Worm (Caenorhabditis elegans) whole organism, L3 larva: ENCODE data around the gene dyf-18.

Experiments used
- R02D3.7 ChIP-seq: fragments of 150-350 bp; optimal IDR thresholded peaks from 2 replicates; lab custom pipeline; 2014; ENCODE audit warnings: missing biosample characterization, missing genetic modification characterization
- ZK546.5 ChIP-seq: sonication (generic microtip); optimal IDR thresholded peaks from 2 replicates; lab custom pipeline; 2017; ENCODE audit warnings: missing biosample characterization, missing genetic modification characterization
- aly-2 ChIP-seq: fragments of 150-350 bp; optimal IDR thresholded peaks from 2 replicates; lab custom pipeline; 2014; ENCODE audit warnings: missing biosample characterization, missing genetic modification characterization
- ama-1 ChIP-seq: fragments of 150-350 bp; optimal IDR thresholded peaks from 2 replicates; lab custom pipeline; 2018
- ceh-16 ChIP-seq: sonication (generic microtip); optimal IDR thresholded peaks from 2 replicates; lab custom pipeline; 2017; ENCODE audit warnings: missing biosample characterization, missing genetic modification characterization
- ceh-28 ChIP-seq: fragments of 150-350 bp; optimal IDR thresholded peaks from 2 replicates; lab custom pipeline; 2014; ENCODE audit warnings: missing biosample characterization, missing genetic modification reagents, missing genetic modification characterization
- ceh-82 ChIP-seq: fragments of 150-350 bp; optimal IDR thresholded peaks from 2 replicates; lab custom pipeline; 2014; ENCODE audit warnings: missing biosample characterization, missing genetic modification characterization
- ceh-9 ChIP-seq: sonication (generic microtip); optimal IDR thresholded peaks from 2 replicates; lab custom pipeline; 2018; ENCODE audit warnings: missing biosample characterization, missing genetic modification characterization
- daf-12 ChIP-seq: fragments of 150-350 bp; optimal IDR thresholded peaks from 2 replicates; lab custom pipeline; 2014; ENCODE audit warnings: missing biosample characterization, missing genetic modification reagents, missing genetic modification characterization
- egl-27 ChIP-seq: sonication (generic microtip); optimal IDR thresholded peaks from 4 replicates; lab custom pipeline; 2017; ENCODE audit warnings: missing biosample characterization, missing genetic modification reagents, missing genetic modification characterization
- egl-5 ChIP-seq: fragments of 150-350 bp; optimal IDR thresholded peaks from 2 replicates; lab custom pipeline; 2017; ENCODE audit warnings: missing biosample characterization, missing genetic modification reagents, missing genetic modification characterization, inconsistent platforms
- elt-1 ChIP-seq: fragments of 150-350 bp; optimal IDR thresholded peaks from 2 replicates; lab custom pipeline; 2014; ENCODE audit warnings: missing biosample characterization, missing genetic modification characterization
- elt-2 ChIP-seq: sonication (generic microtip); optimal IDR thresholded peaks from 2 replicates; lab custom pipeline; 2016; ENCODE audit warnings: missing genetic modification reagents, mild to moderate bottlenecking, missing genetic modification characterization, missing compliant biosample characterization
- elt-3 ChIP-seq, 3 experiments: fragments of 150-350 bp in 1 of 3; sonication (generic microtip) in 2 of 3; optimal IDR thresholded peaks; 2 replicates in 2 of 3; 4 replicates in 1 of 3; lab custom pipeline; 2014 to 2017; ENCODE audit warnings: missing biosample characterization in 3 of 3, missing genetic modification characterization in 3 of 3
- eor-1 ChIP-seq, 2 experiments: fragments of 150-350 bp; optimal IDR thresholded peaks; 2 replicates each; lab custom pipeline; 2014 to 2018; ENCODE audit warnings: missing biosample characterization in 2 of 2, missing genetic modification characterization in 2 of 2
- fkh-10 ChIP-seq: sonication (generic microtip); optimal IDR thresholded peaks from 2 replicates; lab custom pipeline; 2017; ENCODE audit warnings: missing biosample characterization, missing genetic modification reagents, missing genetic modification characterization
- fkh-2 ChIP-seq: fragments of 150-350 bp; optimal IDR thresholded peaks from 2 replicates; lab custom pipeline; 2014; ENCODE audit warnings: missing biosample characterization, missing genetic modification reagents, missing genetic modification characterization
- fos-1 ChIP-seq: fragments of 150-350 bp; optimal IDR thresholded peaks from 2 replicates; lab custom pipeline; 2014; ENCODE audit warnings: missing biosample characterization, missing genetic modification characterization
- hmg-11 ChIP-seq: sonication (generic microtip); optimal IDR thresholded peaks from 2 replicates; lab custom pipeline; 2016; ENCODE audit warnings: missing genetic modification characterization, missing compliant biosample characterization
- jun-1 ChIP-seq: fragments of 150-350 bp; optimal IDR thresholded peaks from 2 replicates; lab custom pipeline; 2014; ENCODE audit warnings: missing biosample characterization, missing genetic modification reagents, missing genetic modification characterization
- lin-15B ChIP-seq: fragments of 150-350 bp; optimal IDR thresholded peaks from 2 replicates; lab custom pipeline; 2014; ENCODE audit warnings: missing biosample characterization, missing genetic modification characterization
- lin-39 ChIP-seq: fragments of 150-350 bp; optimal IDR thresholded peaks from 2 replicates; lab custom pipeline; 2018; ENCODE audit warnings: missing biosample characterization, missing genetic modification reagents, missing genetic modification characterization
- lsy-12 ChIP-seq: sonication (generic microtip); optimal IDR thresholded peaks from 2 replicates; lab custom pipeline; 2016; ENCODE audit warnings: mild to moderate bottlenecking, missing genetic modification characterization, missing compliant biosample characterization
- mdl-1 ChIP-seq: fragments of 150-350 bp; optimal IDR thresholded peaks from 2 replicates; lab custom pipeline; 2014; ENCODE audit warnings: missing biosample characterization, missing genetic modification characterization
- mml-1 ChIP-seq: fragments of 150-350 bp; sonication (generic microtip); optimal IDR thresholded peaks from 3 replicates; lab custom pipeline; 2014; ENCODE audit warnings: missing biosample characterization, missing genetic modification characterization
- nfya-1 ChIP-seq: sonication (generic microtip); optimal IDR thresholded peaks from 2 replicates; lab custom pipeline; 2017; ENCODE audit warnings: missing genetic modification characterization, mild to moderate bottlenecking, missing compliant biosample characterization, antibody characterized with exemption, moderate library complexity; ENCODE audit not compliant: insufficient read depth
- nhr-11 ChIP-seq: fragments of 150-350 bp; optimal IDR thresholded peaks from 2 replicates; lab custom pipeline; 2014; ENCODE audit warnings: missing biosample characterization, missing genetic modification characterization
- nhr-12 ChIP-seq: fragments of 150-350 bp; optimal IDR thresholded peaks from 2 replicates; lab custom pipeline; 2014; ENCODE audit warnings: missing biosample characterization, missing genetic modification characterization
- nhr-23 ChIP-seq: fragments of 150-350 bp; optimal IDR thresholded peaks from 2 replicates; lab custom pipeline; 2014; ENCODE audit warnings: missing biosample characterization, missing genetic modification reagents, missing genetic modification characterization
- nhr-237 ChIP-seq: fragments of 150-350 bp; optimal IDR thresholded peaks from 2 replicates; lab custom pipeline; 2014; ENCODE audit warnings: missing biosample characterization, missing genetic modification characterization
- nhr-25 ChIP-seq: sonication (generic microtip); optimal IDR thresholded peaks from 2 replicates; lab custom pipeline; 2017; ENCODE audit warnings: missing biosample characterization, missing genetic modification characterization
- nhr-28 ChIP-seq: fragments of 150-350 bp; optimal IDR thresholded peaks from 2 replicates; lab custom pipeline; 2014; ENCODE audit warnings: missing biosample characterization, missing genetic modification characterization
- nhr-43 ChIP-seq: sonication (generic microtip); optimal IDR thresholded peaks from 2 replicates; lab custom pipeline; 2016; ENCODE audit warnings: mild to moderate bottlenecking, missing genetic modification characterization, missing compliant biosample characterization; ENCODE audit not compliant: poor library complexity, severe bottlenecking
- nhr-67 ChIP-seq: fragments of 150-350 bp; optimal IDR thresholded peaks from 2 replicates; lab custom pipeline; 2014; ENCODE audit warnings: missing biosample characterization, missing genetic modification characterization
- nhr-76 ChIP-seq: fragments of 150-350 bp; sonication (generic microtip); optimal IDR thresholded peaks from 5 replicates; lab custom pipeline; 2014; ENCODE audit warnings: missing biosample characterization, missing genetic modification characterization
- nhr-77 ChIP-seq: fragments of 150-350 bp; optimal IDR thresholded peaks from 2 replicates; lab custom pipeline; 2014; ENCODE audit warnings: missing biosample characterization, missing genetic modification characterization
- pha-4 ChIP-seq: fragments of 150-350 bp; optimal IDR thresholded peaks from 2 replicates; lab custom pipeline; 2014; ENCODE audit warnings: missing biosample characterization, missing genetic modification reagents, missing genetic modification characterization
- pqm-1 ChIP-seq: fragments of 150-350 bp; optimal IDR thresholded peaks from 2 replicates; lab custom pipeline; 2017; ENCODE audit warnings: missing biosample characterization, missing genetic modification characterization, inconsistent platforms
- sea-2 ChIP-seq: fragments of 150-350 bp; sonication (generic microtip); optimal IDR thresholded peaks from 4 replicates; lab custom pipeline; 2014; ENCODE audit warnings: missing biosample characterization, missing genetic modification reagents, missing genetic modification characterization
- skn-1 ChIP-seq: fragments of 150-350 bp; optimal IDR thresholded peaks from 2 replicates; lab custom pipeline; 2014; ENCODE audit warnings: missing biosample characterization, missing genetic modification characterization
- snpc-4 ChIP-seq: fragments of 150-350 bp; optimal IDR thresholded peaks from 2 replicates; lab custom pipeline; 2014; ENCODE audit warnings: missing biosample characterization, missing genetic modification characterization
- tbx-2 ChIP-seq: sonication (generic microtip); optimal IDR thresholded peaks from 2 replicates; lab custom pipeline; 2016; ENCODE audit warnings: mild to moderate bottlenecking, missing genetic modification characterization, missing compliant biosample characterization
- unc-39 ChIP-seq: sonication (generic microtip); optimal IDR thresholded peaks from 4 replicates; lab custom pipeline; 2017; ENCODE audit warnings: missing biosample characterization, missing genetic modification characterization
- unc-62 ChIP-seq: fragments of 150-350 bp; sonication (generic microtip); optimal IDR thresholded peaks from 4 replicates; lab custom pipeline; 2014; ENCODE audit warnings: missing biosample characterization, missing genetic modification reagents, missing genetic modification characterization
- zag-1 ChIP-seq: fragments of 150-350 bp; optimal IDR thresholded peaks from 2 replicates; lab custom pipeline; 2014; ENCODE audit warnings: missing biosample characterization, missing genetic modification characterization
- ztf-11 ChIP-seq: fragments of 150-350 bp; optimal IDR thresholded peaks from 2 replicates; lab custom pipeline; 2014; ENCODE audit warnings: missing biosample characterization, missing genetic modification characterization
- ztf-4 ChIP-seq: fragments of 150-350 bp; optimal IDR thresholded peaks from 2 replicates; lab custom pipeline; 2014; ENCODE audit warnings: missing biosample characterization, missing genetic modification characterization

The dyf-18 gene

ce11 chrIV:11821591-11822361 lies 20.8 kb upstream of the dyf-18 start, which contains the start of the genes par-5 and M117.3:
Gene par-5, minus strand, starts transcription at chrIV:11821924.
Gene M117.3, plus strand, starts transcription at chrIV:11822206.
- TF ChIP-seq elt-1 (tag; lab: Kevin White, UChicago), result no peak
- TF ChIP-seq ztf-11, result no peak
- no peak for TF ChIP-seq R02D3.7 (tag; lab: Kevin White, UChicago)
- no peak for TF ChIP-seq snpc-4 (tag; lab: Kevin White, UChicago)
- TF ChIP-seq mdl-1 (tag; lab: Kevin White, UChicago), result peak; percentile 51
- peak; percentile 19 for TF ChIP-seq unc-62 (GFP tag; lab: Kevin White, UChicago)
- peak; percentile 65 for TF ChIP-seq lin-15B
- no peak for TF ChIP-seq fkh-2
- no peak for TF ChIP-seq nhr-43 (tag; lab: Kevin White, UChicago)
- TF ChIP-seq unc-39, result no peak
- TF ChIP-seq ceh-28, result peak; percentile 77
- TF ChIP-seq egl-5 (tag; lab: Kevin White, UChicago), result peak; percentile 75
- TF ChIP-seq nfya-1 (tag; lab: Kevin White, UChicago), result peak; percentile 79
- no peak for TF ChIP-seq nhr-77 (tag; lab: Kevin White, UChicago)
- peak; percentile 61 for TF ChIP-seq lin-39 (tag; lab: Kevin White, UChicago)
- no peak for TF ChIP-seq ceh-16 (tag; lab: Kevin White, UChicago)
- TF ChIP-seq elt-2, result peak; percentile 80
- no peak for TF ChIP-seq nhr-12
- TF ChIP-seq nhr-76 (tag; lab: Kevin White, UChicago), result no peak
- peak; percentile 50 for TF ChIP-seq lsy-12
- peak; percentile 49 for TF ChIP-seq pqm-1 (tag; lab: Kevin White, UChicago)
- no peak for TF ChIP-seq ceh-9 (tag; lab: Kevin White, UChicago)
- no peak for TF ChIP-seq nhr-28
- TF ChIP-seq ztf-4 (tag; lab: Kevin White, UChicago), result no peak
- no peak for TF ChIP-seq nhr-237
- no peak for TF ChIP-seq nhr-23 (tag; lab: Kevin White, UChicago)
- TF ChIP-seq skn-1 (tag; lab: Kevin White, UChicago), result no peak
- no peak for TF ChIP-seq tbx-2 (tag; lab: Kevin White, UChicago)
- TF ChIP-seq fos-1 (tag; lab: Kevin White, UChicago), result no peak
- TF ChIP-seq hmg-11, result peak; percentile 58
- peak; percentile 10 for TF ChIP-seq egl-27
- TF ChIP-seq eor-1 (tag; optimal IDR thresholded peaks at IDR 0.05; lab: Kevin White, UChicago), result no peak
- TF ChIP-seq nhr-67 (tag; lab: Kevin White, UChicago), result no peak
- TF ChIP-seq elt-3 (tag; optimal IDR thresholded peaks at IDR 0.05; lab: Kevin White, UChicago), result no peak
- peak; percentile 61 for TF ChIP-seq pha-4
- TF ChIP-seq nhr-11 (tag; lab: Kevin White, UChicago), result no peak
- TF ChIP-seq ZK546.5 (tag; lab: Kevin White, UChicago), result no peak
- peak; percentile 77 for TF ChIP-seq sea-2 (GFP tag; lab: Kevin White, UChicago)
- no peak for TF ChIP-seq nhr-25
- peak; percentile 67 for TF ChIP-seq jun-1 (tag; lab: Kevin White, UChicago)
- no peak for TF ChIP-seq aly-2 (tag; lab: Kevin White, UChicago)
- no peak for TF ChIP-seq ceh-82 (tag; lab: Kevin White, UChicago)
- TF ChIP-seq zag-1 (tag; lab: Kevin White, UChicago), result no peak
- TF ChIP-seq mml-1 (tag; lab: Kevin White, UChicago), result no peak
- no peak for TF ChIP-seq daf-12
- TF ChIP-seq ama-1, result peak; percentile 20
- peak; percentile 62 for TF ChIP-seq fkh-10 (GFP tag; lab: Kevin White, UChicago)
